Fruit fly (Drosophila melanogaster) whole organism, embryonic: ENCODE results near the gene Psn.

ENCODE experiments used
- Antp ChIP-seq: fragments of 200-800 bp; sonication (Bioruptor generic); optimal IDR thresholded peaks from 3 replicates; lab custom pipeline; 2016; ENCODE audit warnings: missing biosample characterization, missing genetic modification characterization
- Atf3 ChIP-seq: fragments of 200-800 bp; sonication (Bioruptor generic); optimal IDR thresholded peaks from 3 replicates; lab custom pipeline; 2016; ENCODE audit warnings: missing biosample characterization, missing genetic modification characterization
- Atf6 ChIP-seq: fragments of 200-800 bp; sonication (Bioruptor generic); IDR thresholded peaks from 2 replicates; pipeline ENCODE4 v1.3.6; 2022; ENCODE audit warnings: missing biosample characterization, missing genetic modification characterization
- Bgb ChIP-seq: fragments of 200-800 bp; sonication (Bioruptor generic); IDR thresholded peaks from 2 replicates; pipeline ENCODE4 v1.3.6; 2022; ENCODE audit warnings: missing biosample characterization, missing genetic modification characterization; ENCODE audit not compliant: partially characterized antibody
- BtbVII ChIP-seq: fragments of 200-800 bp; sonication (Bioruptor generic); optimal IDR thresholded peaks from 3 replicates; lab custom pipeline; 2017; ENCODE audit warnings: missing biosample characterization, mild to moderate bottlenecking, missing genetic modification characterization
- CG10321 ChIP-seq: fragments of 200-800 bp; sonication (Bioruptor generic); IDR thresholded peaks from 2 replicates; pipeline ENCODE4 v1.3.6; 2022; ENCODE audit warnings: missing biosample characterization, missing genetic modification characterization
- CG10366 ChIP-seq: fragments of 200-800 bp; sonication (Bioruptor generic); IDR thresholded peaks from 2 replicates; pipeline ENCODE4 v1.3.6; 2022; ENCODE audit warnings: missing biosample characterization, missing genetic modification characterization
- CG10462 ChIP-seq: fragments of 200-800 bp; sonication (Bioruptor generic); optimal IDR thresholded peaks from 2 replicates; lab custom pipeline; 2016; ENCODE audit warnings: missing biosample characterization, missing genetic modification characterization
- CG10654 ChIP-seq: fragments of 200-800 bp; sonication (Bioruptor generic); optimal IDR thresholded peaks from 2 replicates; lab custom pipeline; 2016; ENCODE audit warnings: missing biosample characterization, missing genetic modification characterization
- CG11723 ChIP-seq: fragments of 200-800 bp; sonication (Bioruptor generic); optimal IDR thresholded peaks from 2 replicates; lab custom pipeline; 2017; ENCODE audit warnings: missing biosample characterization, mild to moderate bottlenecking, missing genetic modification characterization
- CG12769 ChIP-seq: fragments of 200-800 bp; sonication (Bioruptor generic); optimal IDR thresholded peaks from 2 replicates; lab custom pipeline; 2019; ENCODE audit warnings: missing biosample characterization, mild to moderate bottlenecking, missing genetic modification characterization, moderate library complexity
- CG13287 ChIP-seq: fragments of 200-800 bp; sonication (Bioruptor generic); IDR thresholded peaks from 2 replicates; pipeline ENCODE4 v1.3.6; 2022; ENCODE audit warnings: missing biosample characterization, missing genetic modification characterization; ENCODE audit not compliant: partially characterized antibody
- CG17361 ChIP-seq: fragments of 200-800 bp; sonication (Bioruptor generic); IDR thresholded peaks from 3 replicates; pipeline ENCODE4 v1.3.6; 2022; ENCODE audit warnings: missing biosample characterization, missing genetic modification characterization
- CG17612 ChIP-seq: fragments of 200-800 bp; sonication (Bioruptor generic); IDR thresholded peaks from 2 replicates; pipeline ENCODE4 v1.3.6; 2022; ENCODE audit warnings: missing biosample characterization, missing genetic modification characterization
- CG17912 ChIP-seq: fragments of 200-800 bp; sonication (Bioruptor generic); optimal IDR thresholded peaks from 2 replicates; lab custom pipeline; 2018; ENCODE audit warnings: missing biosample characterization, mild to moderate bottlenecking, missing genetic modification characterization
- CG2678 ChIP-seq: fragments of 200-800 bp; sonication (Bioruptor generic); optimal IDR thresholded peaks from 3 replicates; lab custom pipeline; 2019; ENCODE audit warnings: missing biosample characterization, mild to moderate bottlenecking, missing genetic modification characterization, moderate library complexity
- CG3163 ChIP-seq: fragments of 200-800 bp; sonication (Bioruptor generic); optimal IDR thresholded peaks from 3 replicates; lab custom pipeline; 2016; ENCODE audit warnings: missing biosample characterization, missing genetic modification characterization
- CG32767 ChIP-seq: fragments of 200-800 bp; sonication (Bioruptor generic); IDR thresholded peaks from 2 replicates; pipeline ENCODE4 v1.3.6; 2022; ENCODE audit warnings: missing biosample characterization, missing genetic modification characterization
- CG33213 ChIP-seq: fragments of 200-800 bp; sonication (Bioruptor generic); optimal IDR thresholded peaks from 3 replicates; lab custom pipeline; 2016; ENCODE audit warnings: missing biosample characterization, missing genetic modification characterization
- CG3838 ChIP-seq: fragments of 200-800 bp; sonication (Bioruptor generic); optimal IDR thresholded peaks from 3 replicates; lab custom pipeline; 2016; ENCODE audit warnings: missing biosample characterization, missing genetic modification characterization
- CG43689 ChIP-seq: fragments of 200-800 bp; sonication (Bioruptor generic); IDR thresholded peaks from 2 replicates; pipeline ENCODE4 v1.3.6; 2022; ENCODE audit warnings: missing biosample characterization, missing genetic modification characterization
- CG6813 ChIP-seq: fragments of 200-800 bp; sonication (Bioruptor generic); optimal IDR thresholded peaks from 2 replicates; lab custom pipeline; 2017; ENCODE audit warnings: missing biosample characterization, missing genetic modification characterization, mild to moderate bottlenecking, moderate library complexity, missing genetic modification reagents
- CG7745 ChIP-seq: fragments of 200-800 bp; sonication (Bioruptor generic); optimal IDR thresholded peaks from 2 replicates; lab custom pipeline; 2018; ENCODE audit warnings: missing biosample characterization, mild to moderate bottlenecking, missing genetic modification characterization, moderate library complexity
- CG9797 ChIP-seq: fragments of 200-800 bp; sonication (Bioruptor generic); optimal IDR thresholded peaks from 3 replicates; lab custom pipeline; 2018; ENCODE audit warnings: missing biosample characterization, mild to moderate bottlenecking, missing genetic modification characterization
- Deaf1 ChIP-seq: fragments of 200-800 bp; optimal IDR thresholded peaks from 3 replicates; lab custom pipeline; 2019; ENCODE audit warnings: missing biosample characterization, mild to moderate bottlenecking, missing genetic modification characterization, moderate library complexity
- Dp ChIP-seq: fragments of 200-800 bp; sonication (Bioruptor generic); optimal IDR thresholded peaks from 2 replicates; lab custom pipeline; 2018; ENCODE audit warnings: missing biosample characterization, mild to moderate bottlenecking, missing genetic modification characterization, moderate library complexity
- HmgZ ChIP-seq: fragments of 200-800 bp; sonication (Bioruptor generic); optimal IDR thresholded peaks from 2 replicates; lab custom pipeline; 2018; ENCODE audit warnings: missing biosample characterization, mild to moderate bottlenecking, missing genetic modification characterization
- MBD-R2 ChIP-seq: fragments of 200-800 bp; sonication (Bioruptor generic); IDR thresholded peaks from 2 replicates; pipeline ENCODE4 v1.3.6; 2022; ENCODE audit warnings: missing biosample characterization, missing genetic modification characterization
- Med ChIP-seq: fragments of 200-800 bp; sonication (Bioruptor generic); peaks from one replicate; lab custom pipeline; 2016; ENCODE audit warnings: missing biosample characterization, missing genetic modification characterization, mild to moderate bottlenecking, inconsistent platforms, moderate library complexity
- NC2β ChIP-seq: fragments of 200-800 bp; sonication (Bioruptor generic); optimal IDR thresholded peaks from 2 replicates; lab custom pipeline; 2016; ENCODE audit warnings: missing biosample characterization, missing genetic modification characterization
- Nf-YA ChIP-seq: fragments of 200-800 bp; sonication (Bioruptor generic); IDR thresholded peaks from 2 replicates; pipeline ENCODE4 v1.3.6; 2022; ENCODE audit warnings: missing biosample characterization, missing genetic modification characterization
- Rx ChIP-seq: fragments of 200-800 bp; sonication (Bioruptor generic); IDR thresholded peaks from 2 replicates; pipeline ENCODE4 v1.3.6; 2022; ENCODE audit warnings: missing biosample characterization, missing genetic modification characterization
- Scr ChIP-seq: fragments of 200-800 bp; sonication (Bioruptor generic); IDR thresholded peaks from 2 replicates; pipeline ENCODE4 v1.3.6; 2022; ENCODE audit warnings: missing biosample characterization, missing genetic modification characterization; ENCODE audit not compliant: partially characterized antibody
- Side ChIP-seq: fragments of 200-800 bp; sonication (Bioruptor generic); optimal IDR thresholded peaks from 2 replicates; lab custom pipeline; 2016; ENCODE audit warnings: missing biosample characterization, missing genetic modification characterization
- Tbp ChIP-seq: fragments of >200 bp; optimal IDR thresholded peaks from 2 replicates; lab custom pipeline; 2018; ENCODE audit warnings: missing biosample characterization, missing genetic modification characterization
- ab ChIP-seq: fragments of 200-800 bp; sonication (Bioruptor generic); optimal IDR thresholded peaks from 2 replicates; lab custom pipeline; 2016; ENCODE audit warnings: missing biosample characterization, missing genetic modification characterization
- amos ChIP-seq: fragments of 200-800 bp; sonication (Bioruptor generic); IDR thresholded peaks from 2 replicates; pipeline ENCODE4 v1.3.6; 2022; ENCODE audit warnings: missing biosample characterization, missing genetic modification characterization; ENCODE audit not compliant: partially characterized antibody
- ase ChIP-seq: fragments of 200-800 bp; sonication (Bioruptor generic); IDR thresholded peaks from 3 replicates; pipeline ENCODE4 v1.3.6; 2022; ENCODE audit warnings: missing biosample characterization, missing genetic modification characterization
- chif ChIP-seq, 2 experiments: fragments of 200-800 bp; sonication (Bioruptor generic); optimal IDR thresholded peaks; 3 replicates each; lab custom pipeline; 2016; ENCODE audit warnings: missing biosample characterization in 2 of 2, missing genetic modification characterization in 2 of 2
- dan ChIP-seq: fragments of 200-800 bp; sonication (Bioruptor generic); IDR thresholded peaks from 2 replicates; pipeline ENCODE4 v1.3.6; 2022; ENCODE audit warnings: missing biosample characterization, missing genetic modification characterization
- dm ChIP-seq: fragments of 200-800 bp; sonication (Bioruptor generic); optimal IDR thresholded peaks from 3 replicates; lab custom pipeline; 2016; ENCODE audit warnings: missing biosample characterization, missing genetic modification characterization
- ewg ChIP-seq: fragments of 200-800 bp; sonication (Bioruptor generic); optimal IDR thresholded peaks from 3 replicates; lab custom pipeline; 2017; ENCODE audit warnings: mild to moderate bottlenecking, missing biosample characterization, missing genetic modification reagents, missing genetic modification characterization
- gfzf ChIP-seq: fragments of 200-800 bp; sonication (Bioruptor generic); optimal IDR thresholded peaks from 2 replicates; lab custom pipeline; 2016; ENCODE audit warnings: missing biosample characterization, mild to moderate bottlenecking, missing genetic modification characterization, moderate library complexity
- grn ChIP-seq: fragments of 200-800 bp; sonication (Bioruptor generic); optimal IDR thresholded peaks from 3 replicates; lab custom pipeline; 2017; ENCODE audit warnings: missing biosample characterization, missing genetic modification characterization
- lbe ChIP-seq: fragments of 200-800 bp; sonication (Bioruptor generic); optimal IDR thresholded peaks from 2 replicates; lab custom pipeline; 2016; ENCODE audit warnings: missing biosample characterization, mild to moderate bottlenecking, missing genetic modification characterization
- onecut ChIP-seq: fragments of 200-800 bp; sonication (Bioruptor generic); IDR thresholded peaks from 2 replicates; pipeline ENCODE4 v1.3.6; 2022; ENCODE audit warnings: missing biosample characterization, missing genetic modification characterization
- p53 ChIP-seq: fragments of 200-800 bp; sonication (Bioruptor generic); optimal IDR thresholded peaks from 2 replicates; lab custom pipeline; 2016; ENCODE audit warnings: missing biosample characterization, missing genetic modification characterization
- scrt ChIP-seq: fragments of 200-800 bp; sonication (Bioruptor generic); optimal IDR thresholded peaks from 2 replicates; lab custom pipeline; 2018; ENCODE audit warnings: missing biosample characterization, mild to moderate bottlenecking, missing genetic modification characterization, moderate library complexity
- sna ChIP-seq: fragments of 200-800 bp; sonication (Bioruptor generic); IDR thresholded peaks from 2 replicates; pipeline ENCODE4 v1.3.6; 2022; ENCODE audit warnings: missing biosample characterization, missing genetic modification characterization; ENCODE audit not compliant: partially characterized antibody
- ttk ChIP-seq: fragments of 200-800 bp; sonication (Bioruptor generic); IDR thresholded peaks from 2 replicates; pipeline ENCODE4 v2.1.2; 2022; ENCODE audit warnings: missing biosample characterization, missing genetic modification characterization
- wdn ChIP-seq: fragments of 200-800 bp; sonication (Bioruptor generic); IDR thresholded peaks from 2 replicates; pipeline ENCODE4 v1.3.6; 2022; ENCODE audit warnings: missing biosample characterization, missing genetic modification characterization

Psn gene

DNA sequence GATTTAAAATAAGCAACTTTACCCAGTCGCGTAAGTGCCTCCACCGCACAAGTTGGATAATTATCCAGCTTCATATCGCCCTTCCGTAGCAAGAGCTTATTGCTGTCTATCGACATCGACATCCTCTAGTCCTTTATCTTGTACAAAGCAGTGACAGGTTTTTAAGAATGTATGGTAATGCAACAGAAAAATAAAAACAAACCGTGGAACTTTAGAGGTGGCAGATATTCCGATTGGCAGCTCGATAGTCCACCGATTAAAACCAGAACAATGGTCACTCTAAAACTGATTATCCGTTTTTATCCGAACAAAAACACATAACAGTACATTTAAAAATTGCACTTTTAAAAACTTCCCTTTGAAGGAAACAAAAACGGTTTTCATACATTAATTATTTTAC, 4.8 kb upstream of the Psn start, which contains the start of gene CG5274 (continued):
- no peak for TF ChIP-seq Antp (GFP tag; lab: Kevin White, UChicago)
- TF ChIP-seq CG3163: no peak
- peak; percentile 58; the same call in 1 of the 2 replicates for TF ChIP-seq amos (GFP tag; lab: Robert Waterston, UW)
- no peak for TF ChIP-seq lbe (GFP tag; lab: Kevin White, UChicago)
- no peak for TF ChIP-seq CG17912 (GFP tag; lab: Kevin White, UChicago)
- TF ChIP-seq gfzf (GFP tag; lab: Kevin White, UChicago): peak; percentile 52
- TF ChIP-seq CG17612 (GFP tag; lab: Robert Waterston, UW): no peak
- no peak for TF ChIP-seq CG32767 (GFP tag; lab: Robert Waterston, UW)
- TF ChIP-seq CG10462 (GFP tag; lab: Kevin White, UChicago): peak; percentile 40
- TF ChIP-seq CG9797: peak; percentile 47
- TF ChIP-seq Scr (GFP tag; lab: Robert Waterston, UW): peak; percentile 42
- no peak for TF ChIP-seq CG11723 (GFP tag; lab: Kevin White, UChicago)
- 0 out of 2 replicates have a peak, but pooled peaks have one; percentile 26 for TF ChIP-seq sna (GFP tag; lab: Robert Waterston, UW)
- no peak for TF ChIP-seq Tbp (GFP tag; lab: Kevin White, UChicago)
- TF ChIP-seq Atf3 (GFP tag; lab: Kevin White, UChicago): no peak
- TF ChIP-seq MBD-R2 (GFP tag; lab: Robert Waterston, UW): peak; percentile 66
- TF ChIP-seq CG10366 (GFP tag; lab: Robert Waterston, UW): no peak
- TF ChIP-seq CG10654 (GFP tag; lab: Kevin White, UChicago): no peak
- no peak for TF ChIP-seq CG2678 (tag; lab: Kevin White, UChicago)
- TF ChIP-seq, all 482 proteins: peak for 28

DNA sequence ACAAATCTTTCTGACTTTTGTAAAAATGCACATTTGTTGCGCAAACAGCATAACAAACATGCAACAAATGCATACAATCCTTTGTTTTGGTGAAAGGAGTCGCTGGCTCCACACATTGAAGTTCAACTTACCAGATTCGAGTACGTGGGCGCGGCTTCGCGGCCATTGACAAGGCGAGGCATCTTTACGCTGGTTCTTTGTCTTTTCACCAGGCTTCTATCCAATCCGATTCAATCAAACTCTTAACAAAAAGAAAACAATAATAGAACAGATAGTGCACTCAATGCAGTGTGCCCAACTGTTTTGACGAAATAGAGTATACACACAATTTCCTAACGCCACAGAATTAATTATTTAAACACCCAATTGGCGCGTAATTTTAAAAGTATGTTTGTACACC, 2.1 kb upstream of the Psn start, which contains the start of gene CG5262:
TSS of gene CG5262 (minus strand) at position 294 of the 400 bp plus-strand sequence.
- TF ChIP-seq p53 (GFP tag; lab: Kevin White, UChicago) (no peak), dan (GFP tag; lab: Robert Waterston, UW) (no peak), CG17361 (GFP tag; lab: Robert Waterston, UW) (no peak), scrt (no peak), CG6813 (GFP tag; lab: Kevin White, UChicago) (no peak), Rx (GFP tag; lab: Robert Waterston, UW) (no peak), HmgZ (peak; percentile 47), NC2β (GFP tag; lab: Kevin White, UChicago) (no peak), ab (GFP tag; lab: Kevin White, UChicago) (no peak), dm (no peak), CG12769 (tag; lab: Kevin White, UChicago) (no peak), Nf-YA (GFP tag; lab: Robert Waterston, UW) (no peak), Bgb (GFP tag; lab: Robert Waterston, UW) (peak; percentile 36; the same call in 1 of the 2 replicates), CG3838 (GFP tag; lab: Kevin White, UChicago) (no peak), ase (no peak), CG7745 (tag; lab: Kevin White, UChicago) (no peak), Deaf1 (tag; lab: Kevin White, UChicago) (no peak), CG32767 (GFP tag; lab: Robert Waterston, UW) (no peak), Med (GFP tag; lab: Kevin White, UChicago) (peak; percentile 9), BtbVII (no peak), Atf6 (GFP tag; lab: Robert Waterston, UW) (no peak), CG13287 (GFP tag; lab: Robert Waterston, UW) (peak; percentile 45; the same call in 1 of the 2 replicates), onecut (GFP tag; lab: Robert Waterston, UW) (no peak), CG43689 (GFP tag; lab: Robert Waterston, UW) (no peak), CG10321 (GFP tag; lab: Robert Waterston, UW) (no peak), grn (GFP tag; lab: Kevin White, UChicago) (no peak), ewg (GFP tag; lab: Kevin White, UChicago) (no peak), wdn (GFP tag; lab: Robert Waterston, UW) (no peak), chif (GFP tag; optimal IDR thresholded peaks at IDR 0.05; lab: Kevin White, UChicago) (no peak), ttk (GFP tag; lab: Robert Waterston, UW) (no peak), CG33213 (GFP tag; lab: Kevin White, UChicago) (peak; percentile 15), Side (GFP tag; lab: Kevin White, UChicago) (no peak), Dp (peak; percentile 90)
